Worm (Caenorhabditis elegans): ENCODE measurements around the gene Y38A10A.7.

DNA sequence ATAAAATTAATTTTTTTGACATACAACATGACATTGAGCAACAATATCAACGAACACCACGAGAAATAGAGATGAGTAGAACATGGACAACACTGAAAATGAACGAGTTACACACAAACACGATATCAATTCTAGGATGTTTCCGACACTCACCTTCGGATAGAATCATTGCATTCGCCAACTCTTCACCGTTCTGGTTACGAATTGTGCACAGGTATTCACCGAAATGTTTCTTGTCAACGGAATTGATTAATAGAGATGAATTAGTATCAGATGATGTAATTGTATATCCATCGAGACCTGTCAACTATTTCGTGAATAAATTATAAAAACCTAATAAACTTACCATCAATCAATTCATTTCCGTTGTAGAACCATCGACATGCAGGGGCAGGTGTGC lies 25.7 kb downstream of the Y38A10A.7 start:
- no peak for TF ChIP-seq ref-1 (GFP tag; conservative IDR thresholded peaks at IDR 0.05)
- TF ChIP-seq med-1 (GFP tag; optimal IDR thresholded peaks at IDR 0.05; ENCODE audit: insufficient read depth), result no peak
- TF ChIP-seq ztf-23 (GFP tag; IDR thresholded peaks at IDR 0.05), result no peak
- TF ChIP-seq klf-2 (GFP tag; conservative IDR thresholded peaks at IDR 0.05), result no peak
- no peak for TF ChIP-seq cog-1 (tag; optimal IDR thresholded peaks at IDR 0.05)
- no peak for TF ChIP-seq ztf-29 (GFP tag; IDR thresholded peaks at IDR 0.05)
- TF ChIP-seq tab-1 (GFP tag; IDR thresholded peaks at IDR 0.05), result no peak
- no peak for TF ChIP-seq T22C8.4 (GFP tag; IDR thresholded peaks at IDR 0.05)
- TF ChIP-seq flt-1 (GFP tag; IDR thresholded peaks at IDR 0.05), result no peak

All from whole organism, midembryonic.